Worm (Caenorhabditis elegans): ENCODE measurements around the gene C32D5.10.
A peak's percentile ranks its signal among the peaks of the same experiment; 100 is the strongest.

C32D5.10 gene

DNA sequence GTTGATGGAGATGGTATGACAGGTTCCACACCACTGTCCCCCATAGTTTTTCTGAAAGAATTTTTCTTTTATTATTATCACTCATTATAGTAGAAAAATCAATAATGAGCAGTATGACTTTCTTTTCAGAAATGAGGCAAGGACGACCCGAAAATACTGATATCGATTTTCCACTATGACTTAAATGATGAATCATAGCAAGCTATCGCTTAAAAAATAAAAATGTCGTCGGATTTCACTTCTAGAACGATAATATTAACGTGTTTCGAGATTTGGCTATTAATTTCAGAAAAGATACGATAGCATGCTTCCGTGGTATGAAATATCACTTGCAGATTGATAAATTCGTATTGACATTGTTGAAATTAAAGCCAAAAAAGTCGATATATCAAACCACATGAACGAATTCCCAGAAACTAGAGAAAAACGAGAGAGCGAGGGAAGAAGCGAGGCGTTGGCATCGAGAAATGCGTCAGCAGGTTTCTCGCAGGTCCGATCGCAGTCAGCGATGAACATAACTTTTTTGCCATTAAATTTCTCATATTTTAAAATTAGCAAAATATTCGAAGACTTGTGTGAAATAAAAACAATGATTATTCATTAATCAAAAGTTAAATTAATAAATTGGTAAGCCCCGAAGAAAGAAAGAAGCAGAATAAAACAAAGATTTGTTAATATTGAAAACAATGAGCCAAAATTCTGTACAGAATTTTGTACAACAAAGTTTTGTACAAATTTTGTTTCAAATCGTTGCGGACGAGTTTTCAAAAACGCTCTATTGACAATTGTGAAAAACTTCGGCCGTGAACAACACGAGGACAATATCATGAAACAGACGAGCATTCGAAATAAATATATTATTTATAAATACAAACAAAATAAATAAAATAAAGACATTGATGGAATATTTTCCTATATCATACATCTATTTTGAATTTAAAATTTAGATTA lies 3.9 kb upstream of the C32D5.10 start, which contains the start of gene C32D5.11:
C32D5.11 (minus strand) TSS at position 51 of the 951 bp plus-strand sequence.
- TF ChIP-seq madf-5 (GFP tag; IDR thresholded peaks at IDR 0.05) (no peak), F44E2.7 (GFP tag; IDR thresholded peaks at IDR 0.05) (no peak), nhr-76 (tag; optimal IDR thresholded peaks at IDR 0.05) (no peak), ceh-44 (GFP tag; IDR thresholded peaks at IDR 0.05) (no peak), nhr-25 (tag; optimal IDR thresholded peaks at IDR 0.05; ENCODE audit: borderline replicate concordance, insufficient read depth) (peak; percentile 14), hlh-11 (tag; optimal IDR thresholded peaks at IDR 0.05) (peak; percentile 75), dve-1 (tag; optimal IDR thresholded peaks at IDR 0.05; ENCODE audit: insufficient read depth) (peak; percentile 61), rbr-2 (tag; optimal IDR thresholded peaks at IDR 0.05) (peak; percentile 69), zip-2 (tag; optimal IDR thresholded peaks at IDR 0.05) (no peak), nhr-6 (tag; optimal IDR thresholded peaks at IDR 0.05) (no peak), unc-130 (GFP tag; optimal IDR thresholded peaks at IDR 0.05) (peak; percentile 40), ZK546.5 (tag; optimal IDR thresholded peaks at IDR 0.05) (no peak), hif-1 (tag; optimal IDR thresholded peaks at IDR 0.05) (peak in 1 of 2 experiments; percentile 43), arid-1 (GFP tag; conservative IDR thresholded peaks at IDR 0.05) (no peak; the same call in 1 of the 2 replicates), daf-19 (GFP tag; conservative IDR thresholded peaks at IDR 0.05) (no peak), aha-1 (tag) (peak; percentile 96), T20F7.1 (GFP tag; optimal IDR thresholded peaks at IDR 0.05) (peak; percentile 44), nhr-41 (GFP tag; IDR thresholded peaks at IDR 0.05) (no peak), spr-3 (GFP tag; optimal IDR thresholded peaks at IDR 0.05) (no peak), mdt-29 (GFP tag; IDR thresholded peaks at IDR 0.05) (no peak), mes-2 (tag; optimal IDR thresholded peaks at IDR 0.05; ENCODE audit: poor library complexity, severe bottlenecking) (peak; percentile 88), F26F4.8 (GFP tag; conservative IDR thresholded peaks at IDR 0.05) (no peak), nhr-42 (GFP tag; IDR thresholded peaks at IDR 0.05) (no peak), lin-29 (GFP tag; IDR thresholded peaks at IDR 0.05) (no peak), snpc-4 (tag; optimal IDR thresholded peaks at IDR 0.05) (no peak), dmd-6 (GFP tag; IDR thresholded peaks at IDR 0.05) (peak; percentile 55), pha-4 (GFP tag; IDR thresholded peaks at IDR 0.05) (no peak), pha-4 (tag; optimal IDR thresholded peaks at IDR 0.05) (no peak), ztf-7 (tag; optimal IDR thresholded peaks at IDR 0.05) (peak; percentile 57), D1046.2 (GFP tag; IDR thresholded peaks at IDR 0.05) (no peak), cey-2 (tag; optimal IDR thresholded peaks at IDR 0.05; ENCODE audit: borderline replicate concordance, insufficient read depth) (no peak), mep-1 (tag; optimal IDR thresholded peaks at IDR 0.05) (peak; percentile 77), ceh-28 (tag; optimal IDR thresholded peaks at IDR 0.05) (peak; percentile 34), R02D3.7 (tag; optimal IDR thresholded peaks at IDR 0.05) (no peak), Y48G9A.11 (GFP tag; IDR thresholded peaks at IDR 0.05) (no peak), vab-7 (GFP tag; IDR thresholded peaks at IDR 0.05) (no peak), saeg-2 (GFP tag; IDR thresholded peaks at IDR 0.05) (no peak), Y75B8A.6 (GFP tag; IDR thresholded peaks at IDR 0.05) (no peak), lin-39 (tag; optimal IDR thresholded peaks at IDR 0.05) (no peak), lir-3 (tag; optimal IDR thresholded peaks at IDR 0.05) (no peak), lin-15B (tag; optimal IDR thresholded peaks at IDR 0.05) (no peak), ceh-32 (tag; optimal IDR thresholded peaks at IDR 0.05; ENCODE audit: poor library complexity) (no peak), aly-2 (tag; optimal IDR thresholded peaks at IDR 0.05) (no peak), ama-1 (optimal IDR thresholded peaks at IDR 0.05) (no peak), ceh-20 (GFP tag; IDR thresholded peaks at IDR 0.05) (no peak), set-16 (GFP tag; IDR thresholded peaks at IDR 0.05) (no peak), lin-1 (GFP tag; IDR thresholded peaks at IDR 0.05) (no peak), lsy-2 (tag; optimal IDR thresholded peaks at IDR 0.05) (peak in 1 of 2 experiments; percentile 87), F37D6.2 (tag; optimal IDR thresholded peaks at IDR 0.05) (peak; percentile 0)
